Fruit fly (Drosophila melanogaster) whole organism, embryonic: ENCODE measurements around the gene CG8925.

ENCODE experiments used
- CG10274 ChIP-seq: fragments of 200-800 bp; sonication (Bioruptor generic); optimal IDR thresholded peaks from 3 replicates; lab custom pipeline; 2017; ENCODE audit warnings: missing biosample characterization, mild to moderate bottlenecking, missing genetic modification characterization
- CG10321 ChIP-seq: fragments of 200-800 bp; sonication (Bioruptor generic); IDR thresholded peaks from 2 replicates; pipeline ENCODE4 v1.3.6; 2022; ENCODE audit warnings: missing biosample characterization, missing genetic modification characterization
- CG11723 ChIP-seq: fragments of 200-800 bp; sonication (Bioruptor generic); optimal IDR thresholded peaks from 2 replicates; lab custom pipeline; 2017; ENCODE audit warnings: missing biosample characterization, mild to moderate bottlenecking, missing genetic modification characterization
- CG12236 ChIP-seq: fragments of 200-800 bp; sonication (Bioruptor generic); optimal IDR thresholded peaks from 2 replicates; lab custom pipeline; 2016; ENCODE audit warnings: missing biosample characterization, missing genetic modification characterization
- CG1602 ChIP-seq: fragments of 200-800 bp; sonication (Bioruptor generic); optimal IDR thresholded peaks from 3 replicates; lab custom pipeline; 2016; ENCODE audit warnings: missing biosample characterization, missing genetic modification characterization
- CG17186 ChIP-seq: fragments of 200-800 bp; sonication (Bioruptor generic); optimal IDR thresholded peaks from 3 replicates; lab custom pipeline; 2017; ENCODE audit warnings: missing biosample characterization, missing genetic modification reagents, missing genetic modification characterization
- CG18262 ChIP-seq: fragments of 200-800 bp; optimal IDR thresholded peaks from 3 replicates; lab custom pipeline; 2019; ENCODE audit warnings: missing biosample characterization, mild to moderate bottlenecking, missing genetic modification characterization, moderate library complexity
- CG2120 ChIP-seq: fragments of 200-800 bp; sonication (Bioruptor generic); optimal IDR thresholded peaks from 3 replicates; lab custom pipeline; 2016; ENCODE audit warnings: missing biosample characterization, missing genetic modification characterization
- CG3163 ChIP-seq: fragments of 200-800 bp; sonication (Bioruptor generic); optimal IDR thresholded peaks from 3 replicates; lab custom pipeline; 2016; ENCODE audit warnings: missing biosample characterization, missing genetic modification characterization
- CG32767 ChIP-seq: fragments of 200-800 bp; sonication (Bioruptor generic); IDR thresholded peaks from 2 replicates; pipeline ENCODE4 v1.3.6; 2022; ENCODE audit warnings: missing biosample characterization, missing genetic modification characterization
- CG3407 ChIP-seq: fragments of 200-800 bp; sonication (Bioruptor generic); optimal IDR thresholded peaks from 2 replicates; lab custom pipeline; 2018; ENCODE audit warnings: missing biosample characterization, mild to moderate bottlenecking, missing genetic modification characterization
- CG6254 ChIP-seq: fragments of 200-800 bp; sonication (Bioruptor generic); optimal IDR thresholded peaks from 3 replicates; lab custom pipeline; 2017; ENCODE audit warnings: mild to moderate bottlenecking, missing biosample characterization, missing genetic modification reagents, missing genetic modification characterization
- CG6272 ChIP-seq: fragments of 200-800 bp; sonication (Bioruptor generic); IDR thresholded peaks from 2 replicates; pipeline ENCODE4 v1.3.6; 2022; ENCODE audit warnings: missing biosample characterization, missing genetic modification characterization
- CG6854 ChIP-seq: fragments of 200-800 bp; sonication (Bioruptor generic); optimal IDR thresholded peaks from 3 replicates; lab custom pipeline; 2017; ENCODE audit warnings: missing biosample characterization, mild to moderate bottlenecking, missing genetic modification characterization
- CG8388 ChIP-seq: fragments of 200-800 bp; sonication (Bioruptor generic); optimal IDR thresholded peaks from 2 replicates; lab custom pipeline; 2019; ENCODE audit warnings: missing biosample characterization, mild to moderate bottlenecking, missing genetic modification characterization, moderate library complexity
- CG8478 ChIP-seq: fragments of >200 bp; optimal IDR thresholded peaks from 2 replicates; lab custom pipeline; 2018
- CG8765 ChIP-seq: fragments of 200-800 bp; sonication (Bioruptor generic); IDR thresholded peaks from 2 replicates; pipeline ENCODE4 v1.3.6; 2022; ENCODE audit warnings: missing biosample characterization, missing genetic modification characterization
- CG9932 ChIP-seq: fragments of 200-800 bp; sonication (Bioruptor generic); IDR thresholded peaks from 2 replicates; pipeline ENCODE4 v1.3.6; 2022; ENCODE audit warnings: missing biosample characterization, missing genetic modification characterization
- Camta ChIP-seq: fragments of 200-800 bp; sonication (Bioruptor generic); optimal IDR thresholded peaks from 2 replicates; lab custom pipeline; 2016; ENCODE audit warnings: missing biosample characterization, missing genetic modification characterization
- HLH3B ChIP-seq: fragments of 200-800 bp; sonication (Bioruptor generic); IDR thresholded peaks from 2 replicates; pipeline ENCODE4 v1.3.6; 2022; ENCODE audit warnings: missing biosample characterization, missing genetic modification characterization
- HmgZ ChIP-seq: fragments of 200-800 bp; sonication (Bioruptor generic); optimal IDR thresholded peaks from 2 replicates; lab custom pipeline; 2018; ENCODE audit warnings: missing biosample characterization, mild to moderate bottlenecking, missing genetic modification characterization
- Hmx ChIP-seq: fragments of 200-800 bp; sonication (Bioruptor generic); optimal IDR thresholded peaks from 2 replicates; lab custom pipeline; 2016; ENCODE audit warnings: missing biosample characterization, missing genetic modification characterization
- MBD-R2 ChIP-seq: fragments of 200-800 bp; sonication (Bioruptor generic); IDR thresholded peaks from 2 replicates; pipeline ENCODE4 v1.3.6; 2022; ENCODE audit warnings: missing biosample characterization, missing genetic modification characterization
- Nf-YC ChIP-seq: fragments of 200-800 bp; optimal IDR thresholded peaks from 3 replicates; lab custom pipeline; 2019; ENCODE audit warnings: missing biosample characterization, mild to moderate bottlenecking, missing genetic modification characterization, moderate library complexity
- Pdp1 ChIP-seq, 2 experiments: fragments of 200-800 bp; sonication (Bioruptor generic); optimal IDR thresholded peaks; 3 replicates each; lab custom pipeline; 2016; ENCODE audit warnings: missing biosample characterization in 2 of 2, missing genetic modification characterization in 2 of 2, mild to moderate bottlenecking in 1 of 2, moderate library complexity in 1 of 2
- Usf ChIP-seq: fragments of 200-800 bp; sonication (Bioruptor generic); optimal IDR thresholded peaks from 2 replicates; lab custom pipeline; 2017; ENCODE audit warnings: missing genotype, missing biosample characterization, missing genetic modification characterization
- ab ChIP-seq: fragments of 200-800 bp; sonication (Bioruptor generic); optimal IDR thresholded peaks from 2 replicates; lab custom pipeline; 2016; ENCODE audit warnings: missing biosample characterization, missing genetic modification characterization
- ap ChIP-seq: fragments of 200-800 bp; sonication (Bioruptor generic); IDR thresholded peaks from 2 replicates; pipeline ENCODE4 v1.3.6; 2022; ENCODE audit warnings: missing biosample characterization, missing genetic modification characterization
- bab2 ChIP-seq: fragments of 200-800 bp; sonication (Bioruptor generic); optimal IDR thresholded peaks from 2 replicates; lab custom pipeline; 2016; ENCODE audit warnings: missing biosample characterization, missing genetic modification characterization
- bsh ChIP-seq, 2 experiments: fragments of 200-800 bp; sonication (Bioruptor generic); optimal IDR thresholded peaks; 2 replicates each; lab custom pipeline; 2017 to 2018; ENCODE audit warnings: mild to moderate bottlenecking in 2 of 2, missing biosample characterization in 2 of 2, missing genetic modification characterization in 2 of 2, moderate library complexity in 1 of 2
- btn ChIP-seq: fragments of 200-800 bp; sonication (Bioruptor generic); optimal IDR thresholded peaks from 2 replicates; lab custom pipeline; 2016; ENCODE audit warnings: missing biosample characterization, missing genetic modification characterization
- chif ChIP-seq, 2 experiments: fragments of 200-800 bp; sonication (Bioruptor generic); optimal IDR thresholded peaks; 3 replicates each; lab custom pipeline; 2016; ENCODE audit warnings: missing biosample characterization in 2 of 2, missing genetic modification characterization in 2 of 2
- chinmo ChIP-seq: fragments of 200-800 bp; sonication (Bioruptor generic); IDR thresholded peaks from 4 replicates; pipeline ENCODE4 v1.3.6; 2022; ENCODE audit warnings: missing biosample characterization, missing genetic modification characterization; ENCODE audit not compliant: partially characterized antibody
- crc ChIP-seq: fragments of 200-800 bp; sonication (Bioruptor generic); optimal IDR thresholded peaks from 2 replicates; lab custom pipeline; 2016; ENCODE audit warnings: missing biosample characterization, missing genetic modification characterization
- croc ChIP-seq: fragments of 200-800 bp; sonication (Bioruptor generic); conservative IDR thresholded peaks from 3 replicates; pipeline ENCODE4 v1.3.6; 2022; ENCODE audit warnings: missing biosample characterization, missing genetic modification characterization
- fd96Cb ChIP-seq: fragments of 200-800 bp; sonication (Bioruptor generic); optimal IDR thresholded peaks from 2 replicates; lab custom pipeline; 2018; ENCODE audit warnings: missing biosample characterization, mild to moderate bottlenecking, missing genetic modification characterization, moderate library complexity
- grau ChIP-seq: fragments of 200-800 bp; optimal IDR thresholded peaks from 3 replicates; lab custom pipeline; 2019; ENCODE audit warnings: missing biosample characterization, mild to moderate bottlenecking, missing genetic modification characterization, moderate library complexity
- hkb ChIP-seq, 2 experiments: fragments of 200-800 bp in 1 of 2; fragments of >200 bp in 1 of 2; sonication (Bioruptor generic) in 1 of 2; IDR thresholded peaks in 1 of 2; optimal IDR thresholded peaks in 1 of 2; 2 replicates each; pipeline versions ENCODE4 v1.3.6 to Lab custom; 2017 to 2022; ENCODE audit warnings: missing biosample characterization in 1 of 2, missing genetic modification characterization in 1 of 2
- lab ChIP-seq: fragments of 200-800 bp; sonication (Bioruptor generic); optimal IDR thresholded peaks from 3 replicates; lab custom pipeline; 2017; ENCODE audit warnings: missing biosample characterization, missing genetic modification characterization, mild to moderate bottlenecking, moderate library complexity, missing genetic modification reagents
- mirr ChIP-seq: fragments of 200-800 bp; sonication (Bioruptor generic); optimal IDR thresholded peaks from 3 replicates; lab custom pipeline; 2018; ENCODE audit warnings: missing biosample characterization, mild to moderate bottlenecking, missing genetic modification characterization
- nau ChIP-seq: fragments of 200-800 bp; sonication (Bioruptor generic); optimal IDR thresholded peaks from 3 replicates; lab custom pipeline; 2017; ENCODE audit warnings: missing biosample characterization, mild to moderate bottlenecking, missing genetic modification characterization, missing genetic modification reagents
- oc ChIP-seq: fragments of 200-800 bp; sonication (Bioruptor generic); optimal IDR thresholded peaks from 2 replicates; lab custom pipeline; 2018; ENCODE audit warnings: missing biosample characterization, mild to moderate bottlenecking, missing genetic modification characterization, moderate library complexity
- p53 ChIP-seq: fragments of 200-800 bp; sonication (Bioruptor generic); optimal IDR thresholded peaks from 2 replicates; lab custom pipeline; 2016; ENCODE audit warnings: missing biosample characterization, missing genetic modification characterization
- seq ChIP-seq: fragments of 200-800 bp; sonication (Bioruptor generic); IDR thresholded peaks from 2 replicates; pipeline ENCODE4 v1.3.6; 2022; ENCODE audit warnings: missing biosample characterization, missing genetic modification characterization
- so ChIP-seq: fragments of 200-800 bp; sonication (Bioruptor generic); IDR thresholded peaks from 3 replicates; pipeline ENCODE4 v1.3.6; 2022; ENCODE audit warnings: missing biosample characterization, missing genetic modification characterization
- stwl ChIP-seq: fragments of 200-800 bp; sonication (Bioruptor generic); optimal IDR thresholded peaks from 3 replicates; lab custom pipeline; 2018; ENCODE audit warnings: missing biosample characterization, mild to moderate bottlenecking, missing genetic modification characterization, moderate library complexity
- zen ChIP-seq: fragments of 200-800 bp; sonication (Bioruptor generic); optimal IDR thresholded peaks from 3 replicates; lab custom pipeline; 2018; ENCODE audit warnings: missing biosample characterization, mild to moderate bottlenecking, missing genetic modification characterization, moderate library complexity
- zen2 ChIP-seq: fragments of 200-800 bp; sonication (Bioruptor generic); IDR thresholded peaks from 3 replicates; pipeline ENCODE4 v1.3.6; 2022; ENCODE audit warnings: missing biosample characterization, missing genetic modification characterization; ENCODE audit not compliant: partially characterized antibody

CG8925 gene

dm6 chr3R:16146632-16147453 lies 24.9 kb upstream of the CG8925 start, which contains the start of the genes Mic26-27 and CG5916 (continued):
- TF ChIP-seq nau (GFP tag; lab: Kevin White, UChicago) (no peak), CG6254 (GFP tag; lab: Kevin White, UChicago) (peak; percentile 99), stwl (tag; lab: Kevin White, UChicago) (peak; percentile 81), ap (0 out of 2 replicates have a peak, but pooled peaks have one; percentile 20), CG10274 (GFP tag; lab: Kevin White, UChicago) (peak; percentile 1), CG3407 (GFP tag; lab: Kevin White, UChicago) (peak; percentile 42), CG6854 (GFP tag; lab: Kevin White, UChicago) (no peak), hkb (optimal IDR thresholded peaks at IDR 0.05; lab: Kevin White, UChicago) (peak; percentile 95), hkb (GFP tag; IDR thresholded peaks at IDR 0.05; lab: Robert Waterston, UW) (peak; percentile 39; the same call in 1 of the 2 replicates), so (GFP tag; lab: Robert Waterston, UW) (peak; percentile 69; the same call in 1 of the 3 replicates), Usf (peak; percentile 91), croc (GFP tag; lab: Robert Waterston, UW) (peak; percentile 86; the same call in 2 of the 3 replicates), Nf-YC (tag; lab: Kevin White, UChicago) (peak; percentile 63), zen (tag; lab: Kevin White, UChicago) (peak; percentile 94), Hmx (GFP tag; lab: Kevin White, UChicago) (no peak), chif (GFP tag; optimal IDR thresholded peaks at IDR 0.05; lab: Kevin White, UChicago) (peak; percentile 85 to 87), Pdp1 (GFP tag; optimal IDR thresholded peaks at IDR 0.05; lab: Kevin White, UChicago) (peak; percentile 76 to 100), CG1602 (GFP tag; lab: Kevin White, UChicago) (peak; percentile 81), fd96Cb (peak; percentile 59), bsh (GFP tag; optimal IDR thresholded peaks at IDR 0.05; lab: Kevin White, UChicago) (peak in 1 of 2 experiments; percentile 65), bab2 (peak; percentile 73), CG18262 (tag; lab: Kevin White, UChicago) (peak; percentile 71), ab (GFP tag; lab: Kevin White, UChicago) (peak; percentile 82), CG8388 (GFP tag; lab: Kevin White, UChicago) (peak; percentile 38), p53 (GFP tag; lab: Kevin White, UChicago) (peak; percentile 68), lab (GFP tag; lab: Kevin White, UChicago) (peak; percentile 42), CG6272 (GFP tag; lab: Robert Waterston, UW) (peak; percentile 90), oc (tag; lab: Kevin White, UChicago) (no peak), CG10321 (no peak), CG3163 (peak; percentile 80), CG12236 (GFP tag; lab: Kevin White, UChicago) (peak; percentile 39), zen2 (GFP tag; lab: Robert Waterston, UW) (peak; percentile 98), CG17186 (GFP tag; lab: Kevin White, UChicago) (peak; percentile 84), grau (peak; percentile 70), HmgZ (tag; lab: Kevin White, UChicago) (peak; percentile 83), CG8765 (GFP tag; lab: Robert Waterston, UW) (peak; percentile 86; the same call in 1 of the 2 replicates), MBD-R2 (GFP tag; lab: Robert Waterston, UW) (peak; percentile 76), CG2120 (GFP tag; lab: Kevin White, UChicago) (peak; percentile 89), seq (no peak; the same call in 1 of the 2 replicates), CG11723 (GFP tag; lab: Kevin White, UChicago) (no peak), Camta (peak; percentile 85), CG32767 (peak; percentile 68), mirr (GFP tag; lab: Kevin White, UChicago) (peak; percentile 65), CG9932 (GFP tag; lab: Robert Waterston, UW) (peak; percentile 90), CG8478 (lab: Kevin White, UChicago) (peak; percentile 13), chinmo (GFP tag; lab: Robert Waterston, UW) (peak; percentile 94; the same call in 2 of the 4 replicates), HLH3B (peak; percentile 86), btn (GFP tag; lab: Kevin White, UChicago) (peak; percentile 42), crc (peak; percentile 18)
